Worm (Caenorhabditis elegans) whole organism, L3 larva: ENCODE data around the gene his-72.
A peak's percentile ranks its signal among the peaks of the same experiment; 100 is the strongest.

ENCODE experiments used
- ZK546.5 ChIP-seq: sonication (generic microtip); optimal IDR thresholded peaks from 2 replicates; lab custom pipeline; 2017; ENCODE audit warnings: missing biosample characterization, missing genetic modification characterization
- aly-2 ChIP-seq: fragments of 150-350 bp; optimal IDR thresholded peaks from 2 replicates; lab custom pipeline; 2014; ENCODE audit warnings: missing biosample characterization, missing genetic modification characterization
- ama-1 ChIP-seq: fragments of 150-350 bp; optimal IDR thresholded peaks from 2 replicates; lab custom pipeline; 2018
- ceh-82 ChIP-seq: fragments of 150-350 bp; optimal IDR thresholded peaks from 2 replicates; lab custom pipeline; 2014; ENCODE audit warnings: missing biosample characterization, missing genetic modification characterization
- ceh-9 ChIP-seq: sonication (generic microtip); optimal IDR thresholded peaks from 2 replicates; lab custom pipeline; 2018; ENCODE audit warnings: missing biosample characterization, missing genetic modification characterization
- daf-12 ChIP-seq: fragments of 150-350 bp; optimal IDR thresholded peaks from 2 replicates; lab custom pipeline; 2014; ENCODE audit warnings: missing biosample characterization, missing genetic modification reagents, missing genetic modification characterization
- egl-27 ChIP-seq: sonication (generic microtip); optimal IDR thresholded peaks from 4 replicates; lab custom pipeline; 2017; ENCODE audit warnings: missing biosample characterization, missing genetic modification reagents, missing genetic modification characterization
- elt-2 ChIP-seq: sonication (generic microtip); optimal IDR thresholded peaks from 2 replicates; lab custom pipeline; 2016; ENCODE audit warnings: missing genetic modification reagents, mild to moderate bottlenecking, missing genetic modification characterization, missing compliant biosample characterization
- elt-3 ChIP-seq, 3 experiments: fragments of 150-350 bp in 1 of 3; sonication (generic microtip) in 2 of 3; optimal IDR thresholded peaks; 2 replicates in 2 of 3; 4 replicates in 1 of 3; lab custom pipeline; 2014 to 2017; ENCODE audit warnings: missing biosample characterization in 3 of 3, missing genetic modification characterization in 3 of 3
- eor-1 ChIP-seq, 2 experiments: fragments of 150-350 bp; optimal IDR thresholded peaks; 2 replicates each; lab custom pipeline; 2014 to 2018; ENCODE audit warnings: missing biosample characterization in 2 of 2, missing genetic modification characterization in 2 of 2
- fkh-10 ChIP-seq: sonication (generic microtip); optimal IDR thresholded peaks from 2 replicates; lab custom pipeline; 2017; ENCODE audit warnings: missing biosample characterization, missing genetic modification reagents, missing genetic modification characterization
- fkh-2 ChIP-seq: fragments of 150-350 bp; optimal IDR thresholded peaks from 2 replicates; lab custom pipeline; 2014; ENCODE audit warnings: missing biosample characterization, missing genetic modification reagents, missing genetic modification characterization
- fos-1 ChIP-seq: fragments of 150-350 bp; optimal IDR thresholded peaks from 2 replicates; lab custom pipeline; 2014; ENCODE audit warnings: missing biosample characterization, missing genetic modification characterization
- hmg-11 ChIP-seq: sonication (generic microtip); optimal IDR thresholded peaks from 2 replicates; lab custom pipeline; 2016; ENCODE audit warnings: missing genetic modification characterization, missing compliant biosample characterization
- jun-1 ChIP-seq: fragments of 150-350 bp; optimal IDR thresholded peaks from 2 replicates; lab custom pipeline; 2014; ENCODE audit warnings: missing biosample characterization, missing genetic modification reagents, missing genetic modification characterization
- lin-15B ChIP-seq: fragments of 150-350 bp; optimal IDR thresholded peaks from 2 replicates; lab custom pipeline; 2014; ENCODE audit warnings: missing biosample characterization, missing genetic modification characterization
- lin-39 ChIP-seq: fragments of 150-350 bp; optimal IDR thresholded peaks from 2 replicates; lab custom pipeline; 2018; ENCODE audit warnings: missing biosample characterization, missing genetic modification reagents, missing genetic modification characterization
- lsy-12 ChIP-seq: sonication (generic microtip); optimal IDR thresholded peaks from 2 replicates; lab custom pipeline; 2016; ENCODE audit warnings: mild to moderate bottlenecking, missing genetic modification characterization, missing compliant biosample characterization
- mdl-1 ChIP-seq: fragments of 150-350 bp; optimal IDR thresholded peaks from 2 replicates; lab custom pipeline; 2014; ENCODE audit warnings: missing biosample characterization, missing genetic modification characterization
- mml-1 ChIP-seq: fragments of 150-350 bp; sonication (generic microtip); optimal IDR thresholded peaks from 3 replicates; lab custom pipeline; 2014; ENCODE audit warnings: missing biosample characterization, missing genetic modification characterization
- nfya-1 ChIP-seq: sonication (generic microtip); optimal IDR thresholded peaks from 2 replicates; lab custom pipeline; 2017; ENCODE audit warnings: missing genetic modification characterization, mild to moderate bottlenecking, missing compliant biosample characterization, antibody characterized with exemption, moderate library complexity; ENCODE audit not compliant: insufficient read depth
- nhr-23 ChIP-seq: fragments of 150-350 bp; optimal IDR thresholded peaks from 2 replicates; lab custom pipeline; 2014; ENCODE audit warnings: missing biosample characterization, missing genetic modification reagents, missing genetic modification characterization
- nhr-25 ChIP-seq: sonication (generic microtip); optimal IDR thresholded peaks from 2 replicates; lab custom pipeline; 2017; ENCODE audit warnings: missing biosample characterization, missing genetic modification characterization
- nhr-43 ChIP-seq: sonication (generic microtip); optimal IDR thresholded peaks from 2 replicates; lab custom pipeline; 2016; ENCODE audit warnings: mild to moderate bottlenecking, missing genetic modification characterization, missing compliant biosample characterization; ENCODE audit not compliant: poor library complexity, severe bottlenecking
- nhr-76 ChIP-seq: fragments of 150-350 bp; sonication (generic microtip); optimal IDR thresholded peaks from 5 replicates; lab custom pipeline; 2014; ENCODE audit warnings: missing biosample characterization, missing genetic modification characterization
- nhr-77 ChIP-seq: fragments of 150-350 bp; optimal IDR thresholded peaks from 2 replicates; lab custom pipeline; 2014; ENCODE audit warnings: missing biosample characterization, missing genetic modification characterization
- pha-4 ChIP-seq: fragments of 150-350 bp; optimal IDR thresholded peaks from 2 replicates; lab custom pipeline; 2014; ENCODE audit warnings: missing biosample characterization, missing genetic modification reagents, missing genetic modification characterization
- pqm-1 ChIP-seq: fragments of 150-350 bp; optimal IDR thresholded peaks from 2 replicates; lab custom pipeline; 2017; ENCODE audit warnings: missing biosample characterization, missing genetic modification characterization, inconsistent platforms
- sea-2 ChIP-seq: fragments of 150-350 bp; sonication (generic microtip); optimal IDR thresholded peaks from 4 replicates; lab custom pipeline; 2014; ENCODE audit warnings: missing biosample characterization, missing genetic modification reagents, missing genetic modification characterization
- skn-1 ChIP-seq: fragments of 150-350 bp; optimal IDR thresholded peaks from 2 replicates; lab custom pipeline; 2014; ENCODE audit warnings: missing biosample characterization, missing genetic modification characterization
- snpc-4 ChIP-seq: fragments of 150-350 bp; optimal IDR thresholded peaks from 2 replicates; lab custom pipeline; 2014; ENCODE audit warnings: missing biosample characterization, missing genetic modification characterization
- tbx-2 ChIP-seq: sonication (generic microtip); optimal IDR thresholded peaks from 2 replicates; lab custom pipeline; 2016; ENCODE audit warnings: mild to moderate bottlenecking, missing genetic modification characterization, missing compliant biosample characterization
- unc-39 ChIP-seq: sonication (generic microtip); optimal IDR thresholded peaks from 4 replicates; lab custom pipeline; 2017; ENCODE audit warnings: missing biosample characterization, missing genetic modification characterization
- unc-62 ChIP-seq: fragments of 150-350 bp; sonication (generic microtip); optimal IDR thresholded peaks from 4 replicates; lab custom pipeline; 2014; ENCODE audit warnings: missing biosample characterization, missing genetic modification reagents, missing genetic modification characterization

The his-72 gene

DNA sequence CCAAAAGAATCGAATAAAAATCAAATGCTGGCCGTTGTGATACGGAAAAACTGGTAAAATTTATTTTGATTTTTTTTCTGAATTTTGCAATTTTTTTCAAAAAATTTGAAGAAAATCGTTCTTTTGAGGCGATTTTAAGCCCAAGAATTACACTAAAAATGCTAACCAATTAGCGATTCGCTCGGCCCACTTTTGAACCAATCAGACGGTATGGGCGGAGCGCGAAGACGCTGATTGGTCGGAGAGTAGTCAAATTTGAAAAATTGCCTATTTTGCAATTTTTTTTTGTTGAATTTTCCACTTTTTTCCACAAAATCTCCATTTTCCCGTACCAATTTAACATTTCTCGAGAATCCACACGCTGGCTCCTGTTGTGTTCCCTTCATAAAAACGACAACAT is 4.5 kb upstream of the his-72 start:
- TF ChIP-seq egl-27 (tag; lab: Kevin White, UChicago) (no peak), nfya-1 (peak; percentile 88), unc-62 (GFP tag; lab: Kevin White, UChicago) (no peak)

DNA sequence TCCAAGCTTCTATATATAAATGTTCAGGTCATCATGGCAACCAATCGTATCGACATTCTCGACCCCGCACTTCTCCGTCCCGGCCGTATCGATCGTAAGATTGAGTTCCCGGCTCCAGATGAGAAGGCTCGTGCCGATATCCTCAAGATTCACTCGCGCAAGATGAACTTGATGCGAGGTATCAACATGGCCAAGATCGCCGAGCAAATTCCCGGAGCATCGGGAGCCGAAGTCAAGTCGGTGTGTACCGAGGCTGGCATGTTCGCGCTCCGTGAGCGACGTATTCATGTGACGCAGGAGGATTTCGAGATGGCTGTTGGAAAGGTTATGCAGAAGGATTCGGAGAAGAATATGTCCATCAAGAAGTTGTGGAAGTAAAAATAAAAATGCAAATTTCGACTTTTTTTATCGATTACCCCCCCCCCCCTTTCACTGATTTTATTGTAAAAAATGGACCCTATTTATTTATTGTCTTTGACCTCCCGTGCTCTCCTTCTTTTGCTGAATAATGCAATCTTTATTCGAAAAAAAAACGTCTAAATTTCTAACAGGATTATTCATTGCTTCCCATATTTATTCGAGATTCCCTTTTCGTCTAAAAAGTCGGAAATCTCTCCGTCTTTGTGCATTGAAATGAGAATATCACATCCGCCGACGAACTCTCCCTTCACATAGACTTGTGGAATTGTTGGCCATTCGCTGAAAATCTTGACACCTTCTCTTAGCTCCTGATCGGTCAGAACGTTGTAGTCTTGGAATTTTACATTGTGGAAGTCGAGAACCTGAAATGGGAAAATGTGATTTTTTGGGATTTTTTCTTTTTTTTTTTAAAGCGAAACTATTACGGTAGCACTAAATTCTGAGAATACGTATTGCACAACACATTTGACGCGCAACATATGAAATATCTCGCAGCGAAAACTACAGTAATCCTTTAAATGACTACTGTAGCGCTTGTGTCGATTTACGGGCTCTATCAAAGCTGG is 3.5 kb upstream of the his-72 start:
- TF ChIP-seq eor-1 (tag; optimal IDR thresholded peaks at IDR 0.05; lab: Kevin White, UChicago) (no peak), lin-39 (tag; lab: Kevin White, UChicago) (no peak), fos-1 (no peak), fkh-2 (tag; lab: Kevin White, UChicago) (no peak), lin-15B (tag; lab: Kevin White, UChicago) (no peak), ceh-82 (tag; lab: Kevin White, UChicago) (no peak), pha-4 (tag; lab: Kevin White, UChicago) (no peak), daf-12 (tag; lab: Kevin White, UChicago) (no peak), unc-62 (GFP tag; lab: Kevin White, UChicago) (no peak), lsy-12 (no peak), ZK546.5 (tag; lab: Kevin White, UChicago) (no peak), elt-3 (tag; optimal IDR thresholded peaks at IDR 0.05; lab: Kevin White, UChicago) (no peak), nhr-43 (no peak), unc-39 (no peak), elt-2 (no peak)

DNA sequence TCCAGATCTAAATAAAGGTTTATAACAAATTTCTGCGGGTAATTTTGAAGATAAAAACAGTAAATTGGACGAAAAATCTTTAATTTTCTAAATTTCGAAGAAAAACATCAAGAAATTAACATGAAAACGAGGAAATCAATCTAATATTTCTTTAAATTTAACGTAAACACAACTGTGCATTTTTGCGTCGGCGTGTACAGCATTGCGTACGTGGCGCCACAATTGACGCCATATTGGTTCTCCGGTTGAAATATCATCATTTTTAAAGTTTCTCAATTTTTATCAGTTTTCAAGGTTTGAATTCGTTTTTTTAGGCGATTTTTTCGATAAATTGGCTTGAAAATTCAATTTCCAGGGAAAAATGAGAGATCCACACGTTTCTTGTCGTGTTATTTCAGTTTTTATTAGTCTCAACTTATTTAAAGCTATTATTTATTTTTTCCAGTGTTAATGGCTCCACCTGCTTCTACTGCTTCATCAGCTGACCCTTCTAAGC is 1.2 kb upstream of the his-72 start, which contains the start of gene rpt-6:
Gene rpt-6, plus strand, starts transcription at position 446 of the 496 bp plus-strand sequence.
- TF ChIP-seq jun-1 (tag; lab: Kevin White, UChicago): peak; percentile 22
- no peak for TF ChIP-seq fkh-10
- no peak for TF ChIP-seq unc-39
- TF ChIP-seq mdl-1 (tag; lab: Kevin White, UChicago): no peak
- TF ChIP-seq lsy-12: peak; percentile 43
- peak; percentile 63 for TF ChIP-seq lin-15B (tag; lab: Kevin White, UChicago)
- peak; percentile 97 for TF ChIP-seq skn-1 (tag; lab: Kevin White, UChicago)
- peak; percentile 32 for TF ChIP-seq hmg-11 (tag; lab: Kevin White, UChicago)
- TF ChIP-seq snpc-4 (tag; lab: Kevin White, UChicago): no peak
- TF ChIP-seq nhr-23 (tag; lab: Kevin White, UChicago): peak; percentile 53
- peak; percentile 1 for TF ChIP-seq elt-2
- peak; percentile 62 for TF ChIP-seq nfya-1
- peak; percentile 50 for TF ChIP-seq pha-4 (tag; lab: Kevin White, UChicago)
- TF ChIP-seq ama-1 (lab: Kevin White, UChicago): peak; percentile 34
- peak; percentile 64 for TF ChIP-seq nhr-43
- peak; percentile 10 for TF ChIP-seq nhr-25 (tag; lab: Kevin White, UChicago)

DNA sequence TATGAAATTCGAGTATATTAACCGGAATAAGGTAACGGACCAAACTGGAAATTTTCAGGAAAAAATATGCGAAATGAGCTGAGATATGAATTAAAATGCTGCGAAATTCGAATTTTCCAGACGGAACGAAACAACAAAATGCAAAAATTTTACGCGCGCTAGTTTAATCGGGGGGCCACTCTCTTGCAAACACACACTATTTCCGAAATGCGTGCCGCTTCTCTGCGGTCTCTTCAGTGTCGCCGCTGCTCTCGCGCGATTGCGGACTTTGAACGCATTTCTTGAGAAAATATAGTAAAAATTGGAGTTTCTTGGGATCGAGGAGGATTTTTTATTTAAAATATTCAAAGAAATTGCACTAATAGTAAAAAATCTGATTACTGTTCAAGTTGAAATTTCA is 626 bp upstream of the his-72 start:
- no peak for TF ChIP-seq elt-3 (tag; optimal IDR thresholded peaks at IDR 0.05; lab: Kevin White, UChicago)
- peak; percentile 3 for TF ChIP-seq fkh-10
- TF ChIP-seq nhr-77 (tag; lab: Kevin White, UChicago): no peak
- TF ChIP-seq fos-1: no peak
- TF ChIP-seq hmg-11 (tag; lab: Kevin White, UChicago): peak; percentile 73
- TF ChIP-seq lin-15B (tag; lab: Kevin White, UChicago): peak; percentile 55
- no peak for TF ChIP-seq aly-2 (tag; lab: Kevin White, UChicago)
- no peak for TF ChIP-seq nhr-76
- TF ChIP-seq lin-39 (tag; lab: Kevin White, UChicago): peak; percentile 73
- TF ChIP-seq tbx-2: no peak
- no peak for TF ChIP-seq unc-62 (GFP tag; lab: Kevin White, UChicago)
- TF ChIP-seq nfya-1: peak; percentile 77
- no peak for TF ChIP-seq ceh-9 (tag; lab: Kevin White, UChicago)
- no peak for TF ChIP-seq sea-2 (GFP tag; lab: Kevin White, UChicago)
- no peak for TF ChIP-seq nhr-43
- TF ChIP-seq mml-1 (tag; lab: Kevin White, UChicago): no peak
- peak; percentile 52 for TF ChIP-seq ama-1 (lab: Kevin White, UChicago)
- no peak for TF ChIP-seq pqm-1 (tag; lab: Kevin White, UChicago)
- peak; percentile 31 for TF ChIP-seq nhr-25 (tag; lab: Kevin White, UChicago)
- TF ChIP-seq nhr-23 (tag; lab: Kevin White, UChicago): peak; percentile 58
- TF ChIP-seq mdl-1 (tag; lab: Kevin White, UChicago): no peak
